Fruit fly (Drosophila melanogaster): ENCODE results near the gene CG15537.
A peak's percentile ranks its signal among the peaks of the same experiment; 100 is the strongest.

CG15537 gene

DNA sequence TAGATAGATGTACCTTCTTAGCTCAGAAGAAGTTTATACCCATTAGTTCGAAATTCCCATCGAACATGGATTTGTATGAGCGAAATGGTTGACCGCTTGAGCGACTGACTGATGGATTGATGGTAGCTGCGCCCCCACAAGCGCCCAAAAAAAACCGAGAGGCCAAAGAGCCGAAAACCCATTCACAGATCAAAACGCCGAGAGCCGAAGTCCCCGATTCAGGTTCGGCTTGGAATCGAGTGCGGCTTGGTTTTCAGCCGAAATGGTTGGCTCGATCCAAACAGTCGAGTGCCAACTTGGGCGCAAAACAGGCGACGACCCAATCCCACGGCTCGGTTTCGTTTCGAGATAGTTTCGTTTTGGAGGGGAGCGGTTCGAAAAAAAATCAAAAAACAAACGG is 16.8 kb upstream of the CG15537 start:
- no peak for TF ChIP-seq Abd-B (GFP tag; optimal IDR thresholded peaks at IDR 0.05)
- TF ChIP-seq Vsx2 (GFP tag; optimal IDR thresholded peaks at IDR 0.05; ENCODE audit: partially characterized antibody): peak; percentile 79
- no peak for TF ChIP-seq Rel (GFP tag; optimal IDR thresholded peaks at IDR 0.05)
- peak; percentile 30 for TF ChIP-seq Rel (tag; optimal IDR thresholded peaks at IDR 0.05)
- no peak for TF ChIP-seq CG9705 (GFP tag; optimal IDR thresholded peaks at IDR 0.05)
- TF ChIP-seq Dif (GFP tag; optimal IDR thresholded peaks at IDR 0.05; ENCODE audit: partially characterized antibody): peak; percentile 57
- peak in 1 of 2 experiments; percentile 32 for TF ChIP-seq dl (GFP tag; optimal IDR thresholded peaks at IDR 0.05; ENCODE audit: insufficient read depth in 1 of 2, partially characterized antibody in 2 of 2)
- TF ChIP-seq Hr83 (GFP tag; optimal IDR thresholded peaks at IDR 0.05; ENCODE audit: poor library complexity, severe bottlenecking): no peak
- no peak for TF ChIP-seq CrebA (GFP tag; optimal IDR thresholded peaks at IDR 0.05; ENCODE audit: borderline replicate concordance)
- no peak for TF ChIP-seq Hr78 (GFP tag; optimal IDR thresholded peaks at IDR 0.05)

DNA sequence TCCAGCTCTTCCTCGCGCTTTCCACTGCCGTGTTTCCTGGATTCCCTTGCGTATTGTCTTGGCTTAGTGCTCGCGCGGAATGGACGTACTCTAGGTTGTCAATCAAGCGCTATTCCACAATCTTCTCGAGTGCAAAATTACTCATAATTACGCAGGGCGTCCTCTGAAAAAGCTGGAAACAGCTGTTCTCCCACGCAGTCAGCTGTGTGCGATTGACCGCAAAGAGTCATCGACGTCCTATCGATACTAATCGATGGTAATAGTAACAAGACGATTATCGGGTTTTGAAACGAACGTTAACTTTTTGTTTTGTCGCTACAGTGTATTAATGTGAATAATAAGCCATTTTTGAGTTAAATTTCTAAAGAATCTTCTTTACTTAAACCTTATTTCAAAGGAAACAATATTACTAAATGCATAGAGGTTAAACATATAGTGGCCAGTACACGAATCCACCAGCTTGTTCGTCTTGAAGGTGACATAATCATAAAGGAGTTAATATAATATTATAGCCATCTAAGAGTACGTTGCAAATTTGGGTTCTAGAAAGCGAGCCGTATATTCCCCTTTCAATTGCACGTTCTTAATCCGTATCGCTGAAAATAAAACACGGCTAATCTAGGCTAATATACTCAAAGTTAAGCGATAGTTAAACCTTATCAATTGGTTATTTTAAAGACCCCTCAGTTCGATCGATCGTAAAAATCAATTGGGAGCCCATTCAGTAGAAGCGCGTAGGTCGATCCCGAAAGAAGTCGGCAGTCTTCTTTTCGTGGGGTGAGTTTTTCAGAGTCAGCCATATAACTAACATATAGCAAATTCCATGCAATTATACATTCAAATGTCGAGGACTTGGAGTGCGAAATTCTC is 15.9 kb upstream of the CG15537 start, which contains the start of the genes CG2224 and CDase:
TSS of gene CG2224 (minus strand) at position 235 of the 870 bp plus-strand sequence.
TSS of gene CDase (plus strand) at position 456 of the 870 bp plus-strand sequence.
- TF ChIP-seq Hr83 (GFP tag; optimal IDR thresholded peaks at IDR 0.05; ENCODE audit: poor library complexity, severe bottlenecking) (no peak), Abd-B (GFP tag; optimal IDR thresholded peaks at IDR 0.05) (no peak), HLH106 (tag; optimal IDR thresholded peaks at IDR 0.05) (no peak), Dif (GFP tag; optimal IDR thresholded peaks at IDR 0.05; ENCODE audit: partially characterized antibody) (no peak), dl (GFP tag; optimal IDR thresholded peaks at IDR 0.05; ENCODE audit: insufficient read depth in 1 of 2, partially characterized antibody in 2 of 2) (no peak), pan (optimal IDR thresholded peaks at IDR 0.05) (no peak), Rel (GFP tag; optimal IDR thresholded peaks at IDR 0.05) (no peak), Rel (tag; optimal IDR thresholded peaks at IDR 0.05) (no peak)

DNA sequence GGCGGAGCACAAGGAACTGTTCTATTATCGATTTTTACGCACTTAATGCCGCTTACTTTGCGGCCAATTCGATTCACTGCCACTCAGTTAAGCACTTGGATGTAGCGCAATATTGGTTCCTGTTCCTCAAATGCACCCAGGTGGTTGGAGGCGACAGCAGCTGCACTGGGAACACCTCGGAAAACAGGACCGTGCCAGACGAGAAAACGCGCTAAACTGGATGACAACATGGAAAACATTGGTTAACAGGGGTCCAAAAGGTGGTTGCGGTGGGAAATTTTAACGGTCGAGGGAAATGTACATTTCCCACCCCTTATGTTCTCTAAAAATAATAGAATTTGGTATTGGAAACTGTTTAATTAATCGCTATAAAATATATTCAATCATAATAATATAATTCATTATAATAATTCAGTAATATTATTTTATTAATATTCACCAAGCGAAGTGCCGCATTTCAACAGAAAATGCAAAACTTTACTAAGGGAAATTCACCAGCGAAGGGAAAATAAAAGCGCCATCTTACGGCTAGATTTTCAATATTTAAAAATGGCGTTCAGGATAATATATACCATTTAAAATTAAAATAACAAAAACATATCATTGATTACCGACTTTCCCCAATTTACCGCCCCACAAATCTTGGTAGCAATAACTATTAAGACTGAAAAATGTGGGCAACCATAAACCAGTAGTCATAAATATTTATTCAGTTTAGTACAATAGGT is 12.6 kb upstream of the CG15537 start, which contains the start of gene aralar1:
TSS of gene aralar1 (minus strand) at position 51 of the 728 bp plus-strand sequence.
- no peak for TF ChIP-seq Sp1 (GFP tag; optimal IDR thresholded peaks at IDR 0.05)
- TF ChIP-seq CG9705 (GFP tag; optimal IDR thresholded peaks at IDR 0.05): no peak
- no peak for TF ChIP-seq Hr78 (GFP tag; optimal IDR thresholded peaks at IDR 0.05)
- TF ChIP-seq sage (GFP tag; optimal IDR thresholded peaks at IDR 0.05): no peak
- no peak for TF ChIP-seq Mio (GFP tag; optimal IDR thresholded peaks at IDR 0.05)
- no peak for TF ChIP-seq HLH106 (tag; optimal IDR thresholded peaks at IDR 0.05)
- no peak for TF ChIP-seq Dfd (GFP tag; optimal IDR thresholded peaks at IDR 0.05)
- TF ChIP-seq jim (GFP tag; optimal IDR thresholded peaks at IDR 0.05): no peak
- no peak for TF ChIP-seq Abd-B (GFP tag; optimal IDR thresholded peaks at IDR 0.05)
- no peak for TF ChIP-seq CG32264 (GFP tag; optimal IDR thresholded peaks at IDR 0.05)
- no peak for TF ChIP-seq CrebA (GFP tag; optimal IDR thresholded peaks at IDR 0.05; ENCODE audit: borderline replicate concordance)

DNA sequence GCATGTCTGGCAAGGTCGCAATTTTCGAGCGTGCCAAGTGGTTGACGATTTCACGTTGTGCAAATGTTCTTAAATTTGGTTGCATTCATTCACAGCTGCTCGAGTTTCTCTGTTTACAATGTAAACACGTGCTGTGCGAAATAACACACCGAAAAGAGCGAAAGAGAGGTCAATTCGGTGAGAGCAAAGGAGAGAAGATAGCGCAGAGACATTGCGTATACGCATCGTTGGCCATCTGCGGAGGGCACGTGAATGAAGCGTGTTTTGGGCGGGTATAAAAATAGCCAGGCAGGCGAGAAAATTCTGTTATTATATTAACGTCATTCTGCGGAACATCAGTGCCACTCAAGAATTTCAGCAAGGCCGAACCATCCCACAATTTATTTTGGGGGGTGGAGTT is 11.0 kb upstream of the CG15537 start:
- TF ChIP-seq Mio (GFP tag; optimal IDR thresholded peaks at IDR 0.05) (no peak), rgr (GFP tag; optimal IDR thresholded peaks at IDR 0.05) (peak; percentile 59), Sp1 (GFP tag; optimal IDR thresholded peaks at IDR 0.05) (no peak), fru (GFP tag; optimal IDR thresholded peaks at IDR 0.05) (peak; percentile 60), woc (GFP tag; optimal IDR thresholded peaks at IDR 0.05) (no peak), HLH106 (tag; optimal IDR thresholded peaks at IDR 0.05) (peak; percentile 41), GATAd (GFP tag; optimal IDR thresholded peaks at IDR 0.05) (no peak), N (GFP tag; optimal IDR thresholded peaks at IDR 0.05) (no peak), sage (GFP tag; optimal IDR thresholded peaks at IDR 0.05) (no peak), br (GFP tag; optimal IDR thresholded peaks at IDR 0.05) (peak; percentile 19), Myc (optimal IDR thresholded peaks at IDR 0.05) (no peak), Rel (GFP tag; optimal IDR thresholded peaks at IDR 0.05) (no peak), Rel (tag; optimal IDR thresholded peaks at IDR 0.05) (peak; percentile 8), CG9705 (GFP tag; optimal IDR thresholded peaks at IDR 0.05) (no peak), Dif (GFP tag; optimal IDR thresholded peaks at IDR 0.05; ENCODE audit: partially characterized antibody) (no peak), Jra (GFP tag; optimal IDR thresholded peaks at IDR 0.05) (no peak), CrebA (GFP tag; optimal IDR thresholded peaks at IDR 0.05; ENCODE audit: borderline replicate concordance) (no peak), h (GFP tag; optimal IDR thresholded peaks at IDR 0.05) (peak; percentile 81), OdsH (GFP tag; optimal IDR thresholded peaks at IDR 0.05) (peak; percentile 34), brk (GFP tag; optimal IDR thresholded peaks at IDR 0.05) (no peak), lola (GFP tag; optimal IDR thresholded peaks at IDR 0.05) (no peak), psq (GFP tag; optimal IDR thresholded peaks at IDR 0.05) (no peak), Hr78 (GFP tag; optimal IDR thresholded peaks at IDR 0.05) (no peak), pan (optimal IDR thresholded peaks at IDR 0.05) (no peak), usp (GFP tag; optimal IDR thresholded peaks at IDR 0.05) (no peak), Dfd (GFP tag; optimal IDR thresholded peaks at IDR 0.05) (no peak), dl (GFP tag; optimal IDR thresholded peaks at IDR 0.05; ENCODE audit: insufficient read depth in 1 of 2, partially characterized antibody in 2 of 2) (no peak), dmrt93B (GFP tag; optimal IDR thresholded peaks at IDR 0.05) (no peak), Vsx2 (GFP tag; optimal IDR thresholded peaks at IDR 0.05; ENCODE audit: partially characterized antibody) (no peak), Hnf4 (GFP tag; optimal IDR thresholded peaks at IDR 0.05) (no peak), ey (GFP tag; optimal IDR thresholded peaks at IDR 0.05) (no peak), CG32264 (GFP tag; optimal IDR thresholded peaks at IDR 0.05) (peak; percentile 39), Hr83 (GFP tag; optimal IDR thresholded peaks at IDR 0.05; ENCODE audit: poor library complexity, severe bottlenecking) (peak; percentile 99), sv (GFP tag; optimal IDR thresholded peaks at IDR 0.05) (no peak), Abd-B (GFP tag; optimal IDR thresholded peaks at IDR 0.05) (no peak)

Data from whole organism, wandering third instar larva.